Fruit fly (Drosophila melanogaster) whole organism, embryonic: Measurements from ENCODE around the gene Unc-115a.

Source experiments
- Awh ChIP-seq: fragments of 200-800 bp; sonication (Bioruptor generic); IDR thresholded peaks from 2 replicates; pipeline ENCODE4, ENCODE4 v1.3.6; 2022; ENCODE audit warnings: missing biosample characterization, missing genetic modification characterization
- B-H1 ChIP-seq: fragments of 200-800 bp; sonication (Bioruptor generic); IDR thresholded peaks from 3 replicates; pipeline ENCODE4 v1.3.6; 2022; ENCODE audit warnings: missing biosample characterization, missing genetic modification characterization
- Bteb2 ChIP-seq: fragments of 200-800 bp; sonication (Bioruptor generic); optimal IDR thresholded peaks from 2 replicates; lab custom pipeline; 2016; ENCODE audit warnings: missing biosample characterization, missing genetic modification characterization
- CG10274 ChIP-seq: fragments of 200-800 bp; sonication (Bioruptor generic); optimal IDR thresholded peaks from 3 replicates; lab custom pipeline; 2017; ENCODE audit warnings: missing biosample characterization, mild to moderate bottlenecking, missing genetic modification characterization
- CG10321 ChIP-seq: fragments of 200-800 bp; sonication (Bioruptor generic); IDR thresholded peaks from 2 replicates; pipeline ENCODE4 v1.3.6; 2022; ENCODE audit warnings: missing biosample characterization, missing genetic modification characterization
- CG11093 ChIP-seq: fragments of 200-800 bp; sonication (Bioruptor generic); IDR thresholded peaks from 3 replicates; pipeline ENCODE4 v1.3.6; 2022; ENCODE audit warnings: missing biosample characterization, missing genetic modification characterization
- CG11560 ChIP-seq: fragments of 200-800 bp; sonication (Bioruptor generic); IDR thresholded peaks from 3 replicates; pipeline ENCODE4 v1.3.6; 2022; ENCODE audit warnings: missing biosample characterization, missing genetic modification characterization
- CG11695 ChIP-seq: fragments of 200-800 bp; sonication (Bioruptor generic); IDR thresholded peaks from 3 replicates; pipeline ENCODE4 v1.3.6; 2022; ENCODE audit warnings: missing biosample characterization, missing genetic modification characterization
- CG12071 ChIP-seq: fragments of 200-800 bp; sonication (Bioruptor generic); optimal IDR thresholded peaks from 3 replicates; lab custom pipeline; 2018; ENCODE audit warnings: missing biosample characterization, mild to moderate bottlenecking, missing genetic modification characterization
- CG15011 ChIP-seq: fragments of 200-800 bp; sonication (Bioruptor generic); optimal IDR thresholded peaks from 3 replicates; lab custom pipeline; 2018; ENCODE audit warnings: missing biosample characterization, mild to moderate bottlenecking, missing genetic modification characterization
- CG1603 ChIP-seq: fragments of 200-800 bp; sonication (Bioruptor generic); optimal IDR thresholded peaks from 2 replicates; lab custom pipeline; 2019; ENCODE audit warnings: missing biosample characterization, mild to moderate bottlenecking, missing genetic modification characterization, moderate library complexity
- CG16815 ChIP-seq: fragments of 200-800 bp; sonication (Bioruptor generic); optimal IDR thresholded peaks from 3 replicates; lab custom pipeline; 2017; ENCODE audit warnings: missing biosample characterization, mild to moderate bottlenecking, missing genetic modification characterization
- CG17802 ChIP-seq: fragments of 200-800 bp; sonication (Bioruptor generic); optimal IDR thresholded peaks from 2 replicates; lab custom pipeline; 2018; ENCODE audit warnings: missing biosample characterization, mild to moderate bottlenecking, missing genetic modification characterization, moderate library complexity
- CG30403 ChIP-seq: fragments of 200-800 bp; sonication (Bioruptor generic); optimal IDR thresholded peaks from 3 replicates; lab custom pipeline; 2016; ENCODE audit warnings: missing biosample characterization, missing genetic modification characterization
- CG43689 ChIP-seq: fragments of 200-800 bp; sonication (Bioruptor generic); IDR thresholded peaks from 2 replicates; pipeline ENCODE4 v1.3.6; 2022; ENCODE audit warnings: missing biosample characterization, missing genetic modification characterization
- CG4617 ChIP-seq: fragments of 200-800 bp; sonication (Bioruptor generic); optimal IDR thresholded peaks from 3 replicates; lab custom pipeline; 2016; ENCODE audit warnings: missing biosample characterization, missing genetic modification characterization, borderline replicate concordance
- CG4854 ChIP-seq: fragments of 200-800 bp; sonication (Bioruptor generic); optimal IDR thresholded peaks from 2 replicates; lab custom pipeline; 2016; ENCODE audit warnings: missing biosample characterization, missing genetic modification characterization, inconsistent platforms
- CG6254 ChIP-seq: fragments of 200-800 bp; sonication (Bioruptor generic); optimal IDR thresholded peaks from 3 replicates; lab custom pipeline; 2017; ENCODE audit warnings: mild to moderate bottlenecking, missing biosample characterization, missing genetic modification reagents, missing genetic modification characterization
- CG7963 ChIP-seq: fragments of 200-800 bp; sonication (Bioruptor generic); IDR thresholded peaks from 3 replicates; pipeline ENCODE4 v1.3.6; 2022; ENCODE audit warnings: missing biosample characterization, missing genetic modification characterization; ENCODE audit not compliant: partially characterized antibody
- CG8290 ChIP-seq, 3 experiments: fragments of 200-800 bp; sonication (Bioruptor generic); optimal IDR thresholded peaks; 2 replicates each; lab custom pipeline; 2016 to 2019; ENCODE audit warnings: missing biosample characterization in 3 of 3, missing genetic modification characterization in 3 of 3, mild to moderate bottlenecking in 2 of 3, moderate library complexity in 1 of 3
- CG8944 ChIP-seq: fragments of 200-800 bp; sonication (Bioruptor generic); optimal IDR thresholded peaks from 3 replicates; lab custom pipeline; 2016; ENCODE audit warnings: missing biosample characterization, missing genetic modification characterization
- CG9437 ChIP-seq: fragments of 200-800 bp; sonication (Bioruptor generic); optimal IDR thresholded peaks from 2 replicates; lab custom pipeline; 2018; ENCODE audit warnings: missing biosample characterization, mild to moderate bottlenecking, missing genetic modification characterization
- D19A ChIP-seq: fragments of 200-800 bp; optimal IDR thresholded peaks from 3 replicates; lab custom pipeline; 2019; ENCODE audit warnings: missing biosample characterization, mild to moderate bottlenecking, missing genetic modification characterization, moderate library complexity
- Dek ChIP-seq: fragments of 200-800 bp; sonication (Bioruptor generic); optimal IDR thresholded peaks from 3 replicates; lab custom pipeline; 2019; ENCODE audit warnings: missing biosample characterization, mild to moderate bottlenecking, missing genetic modification characterization, moderate library complexity
- Dip3 ChIP-seq: fragments of 200-800 bp; sonication (Bioruptor generic); optimal IDR thresholded peaks from 3 replicates; lab custom pipeline; 2016; ENCODE audit warnings: missing biosample characterization, missing genetic modification characterization
- Fer1 ChIP-seq: fragments of 200-800 bp; sonication (Bioruptor generic); optimal IDR thresholded peaks from 2 replicates; lab custom pipeline; 2017; ENCODE audit warnings: missing biosample characterization, mild to moderate bottlenecking, missing genetic modification characterization
- GATAe ChIP-seq: fragments of 200-800 bp; sonication (Bioruptor generic); conservative IDR thresholded peaks from 2 replicates; pipeline ENCODE4 v1.3.6; 2022; ENCODE audit warnings: missing biosample characterization, missing genetic modification characterization
- HLH4C ChIP-seq: fragments of 200-800 bp; sonication (Bioruptor generic); IDR thresholded peaks from 3 replicates; pipeline ENCODE4 v1.3.6; 2022; ENCODE audit warnings: missing biosample characterization, missing genetic modification characterization; ENCODE audit not compliant: partially characterized antibody
- Hey ChIP-seq: fragments of 200-800 bp; sonication (Bioruptor generic); optimal IDR thresholded peaks from 3 replicates; lab custom pipeline; 2018; ENCODE audit warnings: missing biosample characterization, mild to moderate bottlenecking, missing genetic modification characterization
- Rfx ChIP-seq: fragments of 200-800 bp; sonication (Bioruptor generic); IDR thresholded peaks from 2 replicates; pipeline ENCODE4 v1.3.6; 2022; ENCODE audit warnings: missing biosample characterization, missing genetic modification characterization
- TFAM ChIP-seq: fragments of 200-800 bp; sonication (Bioruptor generic); optimal IDR thresholded peaks from 2 replicates; lab custom pipeline; 2017; ENCODE audit warnings: missing biosample characterization, missing genetic modification characterization, inconsistent platforms
- Xbp1 ChIP-seq: fragments of 200-800 bp; sonication (Bioruptor generic); optimal IDR thresholded peaks from 3 replicates; lab custom pipeline; 2016; ENCODE audit warnings: missing biosample characterization, mild to moderate bottlenecking, missing genetic modification characterization
- bcd ChIP-seq: fragments of 200-800 bp; sonication (Bioruptor generic); optimal IDR thresholded peaks from 2 replicates; lab custom pipeline; 2017; ENCODE audit warnings: missing biosample characterization, mild to moderate bottlenecking, missing genetic modification characterization
- bowl ChIP-seq: fragments of 200-800 bp; sonication (Bioruptor generic); IDR thresholded peaks from 2 replicates; pipeline ENCODE4 v1.3.6; 2022; ENCODE audit warnings: missing biosample characterization, missing genetic modification characterization
- caup ChIP-seq: fragments of 200-800 bp; sonication (Bioruptor generic); optimal IDR thresholded peaks from 3 replicates; lab custom pipeline; 2017; ENCODE audit warnings: missing biosample characterization, mild to moderate bottlenecking, missing genetic modification characterization, moderate library complexity; ENCODE audit not compliant: severe bottlenecking
- crp ChIP-seq, 2 experiments: fragments of 200-800 bp; sonication (Bioruptor generic); optimal IDR thresholded peaks; 2 replicates in 1 of 2; 3 replicates in 1 of 2; lab custom pipeline; 2017; ENCODE audit warnings: missing biosample characterization in 2 of 2, missing genetic modification characterization in 2 of 2, mild to moderate bottlenecking in 1 of 2, moderate library complexity in 1 of 2
- da ChIP-seq: fragments of 200-800 bp; sonication (Bioruptor generic); optimal IDR thresholded peaks from 2 replicates; lab custom pipeline; 2016; ENCODE audit warnings: missing biosample characterization, missing genetic modification characterization
- dysf ChIP-seq: fragments of 200-800 bp; sonication (Bioruptor generic); IDR thresholded peaks from 3 replicates; pipeline ENCODE4 v1.3.6; 2022; ENCODE audit warnings: missing biosample characterization, missing genetic modification characterization
- emc ChIP-seq: fragments of 200-800 bp; sonication (Bioruptor generic); optimal IDR thresholded peaks from 2 replicates; lab custom pipeline; 2016; ENCODE audit warnings: missing biosample characterization, missing genetic modification characterization
- fru ChIP-seq: fragments of >200 bp; optimal IDR thresholded peaks from 2 replicates; lab custom pipeline; 2017
- ham ChIP-seq: fragments of 200-800 bp; sonication (Bioruptor generic); IDR thresholded peaks from 2 replicates; pipeline ENCODE4 v1.3.6; 2022; ENCODE audit warnings: missing biosample characterization, missing genetic modification characterization
- hkb ChIP-seq, 2 experiments: fragments of 200-800 bp in 1 of 2; fragments of >200 bp in 1 of 2; sonication (Bioruptor generic) in 1 of 2; IDR thresholded peaks in 1 of 2; optimal IDR thresholded peaks in 1 of 2; 2 replicates each; pipeline versions ENCODE4 v1.3.6 to Lab custom; 2017 to 2022; ENCODE audit warnings: missing biosample characterization in 1 of 2, missing genetic modification characterization in 1 of 2
- kni ChIP-seq: fragments of 200-800 bp; sonication (Bioruptor generic); optimal IDR thresholded peaks from 3 replicates; lab custom pipeline; 2017; ENCODE audit warnings: mild to moderate bottlenecking, missing biosample characterization, missing genetic modification reagents, missing genetic modification characterization
- nau ChIP-seq: fragments of 200-800 bp; sonication (Bioruptor generic); optimal IDR thresholded peaks from 3 replicates; lab custom pipeline; 2017; ENCODE audit warnings: missing biosample characterization, mild to moderate bottlenecking, missing genetic modification characterization, missing genetic modification reagents
- nerfin-2 ChIP-seq: fragments of 200-800 bp; sonication (Bioruptor generic); IDR thresholded peaks from 2 replicates; pipeline ENCODE4 v1.3.6; 2022; ENCODE audit warnings: missing biosample characterization, missing genetic modification characterization; ENCODE audit not compliant: partially characterized antibody
- sob ChIP-seq: fragments of 200-800 bp; sonication (Bioruptor generic); IDR thresholded peaks from 2 replicates; pipeline ENCODE4 v1.3.6; 2022; ENCODE audit warnings: missing biosample characterization, missing genetic modification characterization
- ssp ChIP-seq: fragments of 200-800 bp; sonication (Bioruptor generic); IDR thresholded peaks from 2 replicates; pipeline ENCODE4 v1.3.6; 2022; ENCODE audit warnings: missing biosample characterization, missing genetic modification characterization
- stc ChIP-seq: fragments of 200-800 bp; sonication (Bioruptor generic); IDR thresholded peaks from 2 replicates; pipeline ENCODE4 v1.3.6; 2022; ENCODE audit warnings: missing biosample characterization, missing genetic modification characterization
- tap ChIP-seq: fragments of 200-800 bp; optimal IDR thresholded peaks from 3 replicates; lab custom pipeline; 2019; ENCODE audit warnings: missing biosample characterization, mild to moderate bottlenecking, missing genetic modification characterization, moderate library complexity
- zen ChIP-seq: fragments of 200-800 bp; sonication (Bioruptor generic); optimal IDR thresholded peaks from 3 replicates; lab custom pipeline; 2018; ENCODE audit warnings: missing biosample characterization, mild to moderate bottlenecking, missing genetic modification characterization, moderate library complexity
- zfh1 ChIP-seq: fragments of 200-800 bp; sonication (Bioruptor generic); IDR thresholded peaks from 3 replicates; pipeline ENCODE4 v1.3.6; 2022; ENCODE audit warnings: missing biosample characterization, missing genetic modification characterization

Gene Unc-115a

DNA sequence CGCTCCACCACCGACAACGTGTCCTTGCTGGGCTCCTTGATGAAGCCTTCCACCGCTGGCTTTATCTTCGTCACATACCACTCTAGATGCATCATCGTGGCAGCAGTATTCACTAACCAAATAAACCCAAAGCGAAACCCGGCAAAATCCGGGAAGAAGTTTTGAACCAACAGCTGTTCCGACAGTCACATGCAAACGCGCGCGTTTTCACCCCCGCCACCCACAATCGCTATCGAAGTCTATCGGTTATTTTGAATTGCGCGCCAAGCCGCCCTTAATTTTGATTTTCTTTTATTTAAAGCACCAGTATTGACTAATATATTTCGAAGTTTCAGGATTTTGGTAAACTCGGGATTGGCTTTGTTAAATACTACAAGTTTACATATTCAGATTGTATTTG lies 49.3 kb upstream of the Unc-115a start, which contains the start of gene Tti1 (continued):
- TF ChIP-seq Xbp1 (GFP tag; lab: Kevin White, UChicago) (no peak), CG10321 (GFP tag; lab: Robert Waterston, UW) (no peak), sob (GFP tag; lab: Robert Waterston, UW) (no peak), emc (GFP tag; lab: Kevin White, UChicago) (no peak), CG43689 (no peak), GATAe (GFP tag; lab: Robert Waterston, UW) (no peak), Fer1 (GFP tag; lab: Kevin White, UChicago) (no peak), CG8944 (GFP tag; lab: Kevin White, UChicago) (no peak), CG30403 (GFP tag; lab: Kevin White, UChicago) (no peak), zen (tag; lab: Kevin White, UChicago) (no peak), CG7963 (0 out of 3 replicates have a peak, but pooled peaks have one; percentile 48), stc (GFP tag; lab: Robert Waterston, UW) (no peak), CG12071 (GFP tag; lab: Kevin White, UChicago) (no peak), CG9437 (no peak), crp (GFP tag; optimal IDR thresholded peaks at IDR 0.05; lab: Kevin White, UChicago) (peak; percentile 39 to 91), CG11560 (tag; lab: Robert Waterston, UW) (no peak), CG6254 (GFP tag; lab: Kevin White, UChicago) (no peak), fru (no peak), kni (GFP tag; lab: Kevin White, UChicago) (no peak), CG17802 (no peak), ssp (GFP tag; lab: Robert Waterston, UW) (no peak), da (GFP tag; lab: Kevin White, UChicago) (no peak), B-H1 (no peak), Hey (tag; lab: Kevin White, UChicago) (no peak), CG16815 (GFP tag; lab: Kevin White, UChicago) (no peak), CG4854 (GFP tag; lab: Kevin White, UChicago) (no peak), Rfx (no peak), tap (no peak), CG11093 (GFP tag; lab: Robert Waterston, UW) (no peak), caup (GFP tag; lab: Kevin White, UChicago) (no peak), CG8290 (GFP tag; optimal IDR thresholded peaks at IDR 0.05; lab: Kevin White, UChicago) (no peak), CG8290 (tag; optimal IDR thresholded peaks at IDR 0.05; lab: Kevin White, UChicago) (no peak), nerfin-2 (no peak), Bteb2 (GFP tag; lab: Kevin White, UChicago) (no peak), HLH4C (GFP tag; lab: Robert Waterston, UW) (peak; percentile 64), TFAM (GFP tag; lab: Kevin White, UChicago) (no peak), nau (GFP tag; lab: Kevin White, UChicago) (no peak), CG11695 (GFP tag; lab: Robert Waterston, UW) (no peak), bowl (GFP tag; lab: Robert Waterston, UW) (no peak), bcd (GFP tag; lab: Kevin White, UChicago) (no peak), Dek (no peak), CG10274 (GFP tag; lab: Kevin White, UChicago) (no peak), D19A (no peak), zfh1 (GFP tag; lab: Robert Waterston, UW) (no peak), Awh (GFP tag; lab: Robert Waterston, UW) (no peak), hkb (optimal IDR thresholded peaks at IDR 0.05; lab: Kevin White, UChicago) (no peak), hkb (GFP tag; IDR thresholded peaks at IDR 0.05; lab: Robert Waterston, UW) (no peak), CG1603 (tag; lab: Kevin White, UChicago) (no peak), CG4617 (no peak), CG15011 (no peak), ham (GFP tag; lab: Robert Waterston, UW) (no peak), dysf (GFP tag; lab: Robert Waterston, UW) (no peak), Dip3 (GFP tag; lab: Kevin White, UChicago) (no peak)
